Worm (Caenorhabditis elegans): ENCODE data around the gene F54D5.17.

ce11 chrII:11572944-11573343 is 16.5 kb downstream of the F54D5.17 start, which contains the start of gene F54D5.2:
- TF ChIP-seq ref-1 (GFP tag; conservative IDR thresholded peaks at IDR 0.05) (no peak), klf-2 (GFP tag; conservative IDR thresholded peaks at IDR 0.05) (no peak), ztf-29 (GFP tag; IDR thresholded peaks at IDR 0.05) (no peak), tab-1 (GFP tag; IDR thresholded peaks at IDR 0.05) (no peak)

All from whole organism, midembryonic.